Worm (Caenorhabditis elegans): ENCODE results near the gene srt-55.
A peak's percentile ranks its signal among the peaks of the same experiment; 100 is the strongest.

The srt-55 gene

DNA sequence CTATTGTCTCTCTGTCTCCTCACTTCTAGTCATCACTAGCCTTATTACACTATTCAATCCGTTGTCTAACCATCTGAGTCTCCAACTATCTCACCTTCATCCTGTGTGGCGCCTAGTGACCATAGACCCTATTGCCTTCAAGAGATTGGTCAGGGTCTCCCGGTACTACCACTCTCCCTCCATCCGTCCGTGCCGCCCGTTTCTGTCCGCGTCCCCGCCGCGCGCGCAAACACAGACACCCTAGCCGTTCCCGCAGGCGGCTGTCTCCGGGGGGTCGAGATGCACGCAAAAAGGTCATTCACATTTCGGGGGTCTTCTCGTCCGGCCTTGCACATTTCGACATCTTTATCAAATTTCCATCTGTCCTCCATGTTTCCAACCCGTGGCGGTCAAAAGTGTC is 11.8 kb downstream of the srt-55 start (continued):
- TF ChIP-seq ceh-62 (tag; optimal IDR thresholded peaks at IDR 0.05) (no peak), saeg-2 (GFP tag; IDR thresholded peaks at IDR 0.05) (no peak), F49E8.2 (tag; optimal IDR thresholded peaks at IDR 0.05; ENCODE audit: borderline replicate concordance) (no peak), ama-1 (optimal IDR thresholded peaks at IDR 0.05) (no peak), Y48G9A.11 (GFP tag; IDR thresholded peaks at IDR 0.05) (no peak), mxl-3 (GFP tag; optimal IDR thresholded peaks at IDR 0.05) (peak; percentile 68), F37D6.2 (tag; optimal IDR thresholded peaks at IDR 0.05) (no peak), aly-2 (tag; optimal IDR thresholded peaks at IDR 0.05) (no peak), Y75B8A.6 (GFP tag; IDR thresholded peaks at IDR 0.05) (no peak), ZK546.5 (tag; optimal IDR thresholded peaks at IDR 0.05) (no peak), attf-4 (tag; optimal IDR thresholded peaks at IDR 0.05) (no peak), nhr-76 (tag; optimal IDR thresholded peaks at IDR 0.05) (no peak), hlh-11 (tag; optimal IDR thresholded peaks at IDR 0.05) (peak; percentile 63), daf-8 (GFP tag; IDR thresholded peaks at IDR 0.05) (no peak), daf-16 (GFP tag; optimal IDR thresholded peaks at IDR 0.05) (no peak), daf-16 (tag; optimal IDR thresholded peaks at IDR 0.05) (no peak), zfp-3 (GFP tag; conservative IDR thresholded peaks at IDR 0.05) (0 out of 2 replicates have a peak, but pooled peaks have one; percentile 39), mdt-29 (GFP tag; IDR thresholded peaks at IDR 0.05) (no peak), zip-11 (GFP tag; IDR thresholded peaks at IDR 0.05) (no peak), pqm-1 (tag; optimal IDR thresholded peaks at IDR 0.05) (no peak), spr-3 (GFP tag; optimal IDR thresholded peaks at IDR 0.05) (no peak), nhr-102 (tag; optimal IDR thresholded peaks at IDR 0.05) (no peak), dmd-6 (GFP tag; IDR thresholded peaks at IDR 0.05) (no peak), php-3 (GFP tag; IDR thresholded peaks at IDR 0.05) (no peak), mep-1 (tag; optimal IDR thresholded peaks at IDR 0.05) (no peak), fos-1 (tag; optimal IDR thresholded peaks at IDR 0.05) (no peak), mxl-2 (GFP tag; conservative IDR thresholded peaks at IDR 0.05) (no peak), Y105C5A.15 (GFP tag; IDR thresholded peaks at IDR 0.05) (no peak), F26F4.8 (GFP tag; conservative IDR thresholded peaks at IDR 0.05) (no peak; the same call in 1 of the 2 replicates), sdz-12 (GFP tag; optimal IDR thresholded peaks at IDR 0.05) (no peak), nhr-48 (tag; optimal IDR thresholded peaks at IDR 0.05) (peak; percentile 38), vab-7 (GFP tag; IDR thresholded peaks at IDR 0.05) (no peak), T26A8.4 (GFP tag; IDR thresholded peaks at IDR 0.05) (peak; percentile 35; the same call in 1 of the 2 replicates), unc-62 (GFP tag; optimal IDR thresholded peaks at IDR 0.05 in 1 of 2) (no peak), unc-62 (tag; optimal IDR thresholded peaks at IDR 0.05) (no peak), ZK337.2 (GFP tag; IDR thresholded peaks at IDR 0.05) (0 out of 2 replicates have a peak, but pooled peaks have one; percentile 49)

DNA sequence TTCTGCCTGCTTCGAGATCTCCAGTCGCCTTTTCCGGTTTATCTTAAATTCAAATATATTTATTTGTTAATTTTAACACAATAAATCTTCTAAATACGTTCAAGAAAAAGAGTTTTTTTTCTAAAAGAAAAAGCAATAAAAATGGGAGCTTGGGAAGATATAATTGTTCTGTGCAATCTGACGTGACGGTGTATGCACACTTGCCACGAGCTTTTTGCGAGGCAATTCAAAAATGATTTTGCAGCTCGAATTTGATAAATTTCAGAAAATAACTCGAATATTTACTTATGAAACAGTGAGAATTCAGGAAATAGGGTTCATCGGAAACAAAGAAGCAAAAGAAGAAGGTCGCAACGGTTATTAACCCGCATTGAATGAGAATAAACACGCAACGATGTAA is 13.2 kb downstream of the srt-55 start:
- peak; percentile 58 for TF ChIP-seq mes-2 (tag; optimal IDR thresholded peaks at IDR 0.05; ENCODE audit: poor library complexity, severe bottlenecking)
- no peak for TF ChIP-seq F37D6.2 (tag; optimal IDR thresholded peaks at IDR 0.05)
- TF ChIP-seq dpl-1 (GFP tag; optimal IDR thresholded peaks at IDR 0.05) = peak; percentile 69
- TF ChIP-seq lsy-2 (tag; optimal IDR thresholded peaks at IDR 0.05) = peak in 1 of 2 experiments; percentile 47
- no peak for TF ChIP-seq tag-97 (GFP tag; IDR thresholded peaks at IDR 0.05)
- TF ChIP-seq hlh-30 (tag; optimal IDR thresholded peaks at IDR 0.05; ENCODE audit: insufficient read depth) = peak; percentile 11
- 0 out of 2 replicates have a peak, but pooled peaks have one; percentile 21 for TF ChIP-seq lin-38 (GFP tag; IDR thresholded peaks at IDR 0.05)
